Fruit fly (Drosophila melanogaster) Kc167 (cell line): ENCODE data around the gene Elba2.

Source experiments
- Myc ChIP-seq: fragments of >200 bp; optimal IDR thresholded peaks from 2 replicates; lab custom pipeline; 2017; ENCODE audit warnings: missing external identifiers
- Sin3A ChIP-seq: fragments of >200 bp; optimal IDR thresholded peaks from 2 replicates; lab custom pipeline; 2018; ENCODE audit warnings: missing external identifiers
- h ChIP-seq: fragments of >200 bp; optimal IDR thresholded peaks from 3 replicates; lab custom pipeline; 2018; ENCODE audit warnings: missing external identifiers
- insv ChIP-seq: fragments of >200 bp; optimal IDR thresholded peaks from 3 replicates; lab custom pipeline; 2018; ENCODE audit warnings: missing external identifiers
- psq ChIP-seq: fragments of >200 bp; optimal IDR thresholded peaks from 2 replicates; lab custom pipeline; 2017; ENCODE audit warnings: missing external identifiers
- ttk ChIP-seq: sonication (Bioruptor generic); optimal IDR thresholded peaks from 2 replicates; lab custom pipeline; 2017; ENCODE audit warnings: missing external identifiers

The Elba2 gene

DNA sequence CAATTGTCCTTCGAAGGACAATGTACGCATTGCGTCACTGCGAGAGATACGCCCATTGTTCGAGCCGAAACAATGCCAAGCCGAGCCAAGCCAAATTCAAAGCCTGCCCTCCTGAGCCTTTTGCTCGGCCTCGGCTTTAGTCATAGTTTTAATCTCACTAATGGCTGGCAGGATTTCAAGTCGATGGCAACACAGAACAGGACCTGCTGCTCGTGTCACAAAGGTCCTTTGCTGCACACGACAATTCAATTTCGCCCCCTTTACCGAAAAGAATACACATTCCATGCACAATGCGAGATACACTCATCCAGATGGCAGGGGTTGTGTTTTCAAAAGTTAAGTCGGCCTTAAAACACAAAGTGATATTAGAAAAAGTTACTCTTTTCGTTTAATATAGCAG, 14.1 kb downstream of the Elba2 start, which contains the start of gene CG15394:
Gene CG15394, plus strand, starts transcription at position 301 of the 400 bp plus-strand sequence.
- no peak for TF ChIP-seq Sin3A (lab: Kevin White, UChicago)
- no peak for TF ChIP-seq insv (lab: Kevin White, UChicago)
- no peak for TF ChIP-seq h
- no peak for TF ChIP-seq Myc (lab: Kevin White, UChicago)
- TF ChIP-seq ttk (lab: Kevin White, UChicago) = no peak
- TF ChIP-seq psq (lab: Kevin White, UChicago) = no peak

DNA sequence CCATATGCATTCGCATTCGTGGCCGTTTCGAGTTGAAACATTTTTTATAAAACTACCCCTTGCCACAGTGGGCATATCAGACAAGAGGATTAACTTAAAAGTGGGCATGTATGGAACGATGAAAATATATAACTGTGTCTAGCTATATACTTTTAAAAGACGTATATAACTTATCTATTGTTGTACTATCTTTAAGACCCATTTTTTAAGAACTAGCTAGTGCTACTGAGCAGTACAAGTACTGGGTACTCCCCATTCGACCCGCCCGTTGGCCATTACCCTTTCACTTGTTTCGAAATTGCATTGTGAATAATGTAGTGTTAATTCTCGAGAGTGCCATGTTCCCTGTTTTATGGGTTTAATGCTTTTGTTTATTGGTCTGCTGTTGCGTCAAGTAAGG, 29.2 kb downstream of the Elba2 start:
- TF ChIP-seq insv (lab: Kevin White, UChicago) (no peak), ttk (lab: Kevin White, UChicago) (no peak), Myc (lab: Kevin White, UChicago) (no peak), Sin3A (lab: Kevin White, UChicago) (no peak), psq (lab: Kevin White, UChicago) (no peak)

DNA sequence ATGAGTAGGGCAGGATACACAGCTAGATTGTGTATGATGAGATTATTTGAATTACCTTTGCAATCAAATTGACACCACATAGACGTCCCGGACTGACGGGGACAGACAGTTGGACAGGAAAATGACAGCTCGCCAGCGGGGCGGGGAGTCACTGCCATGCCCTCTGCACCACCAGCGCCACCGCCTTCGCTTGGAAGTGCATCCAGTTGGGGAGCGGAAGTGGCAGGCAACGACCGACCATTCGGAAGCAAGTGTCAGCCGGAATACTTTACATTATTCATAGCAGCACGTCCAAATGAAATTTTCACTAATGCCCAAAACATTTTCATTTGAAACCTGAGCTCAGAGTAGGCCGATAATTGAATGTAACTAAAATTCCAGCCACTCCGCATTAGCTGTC, 32.2 kb downstream of the Elba2 start, which contains the start of gene CG15395:
Gene CG15395, plus strand, starts transcription at position 301 of the 400 bp plus-strand sequence.
- no peak for TF ChIP-seq Myc (lab: Kevin White, UChicago)

DNA sequence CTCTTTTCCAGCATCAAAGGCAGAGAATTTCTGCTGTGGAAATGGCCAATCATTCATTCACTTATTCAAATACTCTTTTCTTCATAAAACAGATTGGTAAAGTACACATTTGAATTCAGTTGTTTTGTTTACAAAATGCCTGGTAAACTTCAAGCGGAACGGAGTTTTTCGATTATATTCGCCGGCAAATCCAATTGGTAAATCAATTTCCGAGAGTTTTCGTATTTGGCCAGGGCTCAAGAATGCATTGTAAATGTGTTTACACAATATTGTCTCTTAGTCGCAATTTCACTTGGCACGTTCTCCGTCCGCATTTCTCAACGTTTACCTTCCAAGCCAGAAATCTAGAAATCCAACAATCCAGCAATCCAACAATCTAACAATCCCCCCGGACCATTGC, 42.4 kb downstream of the Elba2 start, which contains the start of gene CG43403:
Gene CG43403, plus strand, starts transcription at position 301 of the 400 bp plus-strand sequence.
- TF ChIP-seq Sin3A (lab: Kevin White, UChicago) (no peak), ttk (lab: Kevin White, UChicago) (no peak), insv (lab: Kevin White, UChicago) (no peak), h (no peak), Myc (lab: Kevin White, UChicago) (no peak), psq (lab: Kevin White, UChicago) (no peak)

DNA sequence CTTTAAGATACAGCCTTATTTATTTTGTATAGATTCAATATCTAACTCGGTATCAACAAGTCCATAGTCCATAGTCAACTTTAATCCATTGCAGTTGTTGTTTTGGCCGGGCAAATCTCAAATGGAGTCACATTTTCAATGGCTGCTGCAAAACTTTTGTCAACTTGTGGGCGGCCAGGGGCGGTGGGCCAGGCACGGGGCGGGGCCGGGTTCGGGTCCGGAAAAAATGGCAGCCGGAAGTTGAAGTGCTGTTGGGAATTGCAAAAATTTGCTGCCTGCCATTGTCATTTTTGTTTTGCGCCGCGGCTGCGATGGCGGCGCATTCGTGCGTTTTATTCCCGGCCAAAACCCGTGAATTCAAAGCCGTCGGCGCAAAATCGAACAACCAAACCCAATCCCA, 46.5 kb downstream of the Elba2 start:
- no peak for TF ChIP-seq Sin3A (lab: Kevin White, UChicago)
- TF ChIP-seq ttk (lab: Kevin White, UChicago) = no peak
- TF ChIP-seq h = no peak

DNA sequence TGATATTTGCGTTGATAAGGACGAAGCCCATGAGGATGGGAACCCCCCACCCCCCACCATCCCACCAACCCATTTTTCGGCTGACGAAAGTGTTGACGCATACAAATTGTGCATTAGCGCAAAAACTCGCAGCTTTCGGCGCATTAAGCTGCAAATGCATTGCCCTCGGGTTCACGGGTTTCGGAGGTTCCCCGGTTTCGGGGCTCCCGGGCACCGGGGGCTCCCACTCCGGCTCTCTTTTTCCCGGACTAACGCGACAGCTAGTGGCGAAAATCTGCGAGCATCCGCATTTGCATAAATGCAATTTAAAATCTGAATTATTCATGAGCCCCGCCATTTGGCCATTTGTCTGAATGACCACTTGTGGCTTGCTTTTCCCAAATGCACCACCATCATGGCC, 50.0 kb downstream of the Elba2 start:
- TF ChIP-seq insv (lab: Kevin White, UChicago) (no peak), psq (lab: Kevin White, UChicago) (no peak), ttk (lab: Kevin White, UChicago) (no peak), Myc (lab: Kevin White, UChicago) (no peak), Sin3A (lab: Kevin White, UChicago) (no peak), h (no peak)

DNA sequence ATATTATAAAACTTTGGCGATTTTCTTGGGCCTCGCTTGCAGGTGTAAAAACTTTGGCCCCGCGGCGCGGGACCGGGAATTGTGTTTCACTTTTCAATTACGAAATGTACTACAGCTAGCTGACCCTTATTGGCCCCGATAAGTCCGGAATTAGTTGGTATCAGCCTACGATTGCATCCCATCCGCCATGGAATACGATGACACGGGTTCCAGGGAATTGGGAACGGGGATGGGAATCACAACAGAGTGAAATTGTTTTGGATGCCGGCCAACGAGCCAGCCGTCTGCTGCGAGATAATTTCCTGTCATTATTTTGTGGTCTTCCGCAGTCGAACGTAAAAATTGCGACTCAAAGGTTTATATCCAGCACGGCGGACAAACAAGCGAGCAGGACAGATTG, 51.3 kb downstream of the Elba2 start:
- TF ChIP-seq h (no peak), insv (lab: Kevin White, UChicago) (no peak), Myc (lab: Kevin White, UChicago) (no peak), psq (lab: Kevin White, UChicago) (no peak), ttk (lab: Kevin White, UChicago) (no peak), Sin3A (lab: Kevin White, UChicago) (no peak)
